Fruit fly (Drosophila melanogaster): ENCODE measurements around the gene Acph-1.

The Acph-1 gene

DNA sequence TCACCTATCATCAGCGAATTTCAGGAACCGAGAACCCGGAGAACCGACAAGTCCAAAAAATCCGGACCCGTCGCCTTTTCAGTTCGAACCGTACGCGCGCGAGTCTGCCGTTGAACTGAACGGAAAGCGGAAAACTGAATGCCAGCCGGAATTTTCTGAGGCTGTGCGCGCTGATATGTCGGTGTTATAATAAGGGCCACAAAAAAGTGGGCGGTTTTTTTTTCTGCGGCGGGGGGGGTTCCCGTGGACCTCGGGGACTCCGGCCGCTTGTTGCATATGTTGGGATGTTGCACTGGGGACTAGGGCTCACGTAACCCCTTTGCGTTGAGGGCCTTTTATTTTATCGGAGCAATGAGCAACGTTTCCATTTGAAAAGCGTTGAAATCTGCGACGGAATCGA, 23.9 kb downstream of the Acph-1 start, which contains the start of gene TkR99D:
Gene TkR99D, minus strand, starts transcription at position 101 of the 400 bp plus-strand sequence.
- no peak for TF ChIP-seq CG17801 (GFP tag; optimal IDR thresholded peaks at IDR 0.05; ENCODE audit: partially characterized antibody)

DNA sequence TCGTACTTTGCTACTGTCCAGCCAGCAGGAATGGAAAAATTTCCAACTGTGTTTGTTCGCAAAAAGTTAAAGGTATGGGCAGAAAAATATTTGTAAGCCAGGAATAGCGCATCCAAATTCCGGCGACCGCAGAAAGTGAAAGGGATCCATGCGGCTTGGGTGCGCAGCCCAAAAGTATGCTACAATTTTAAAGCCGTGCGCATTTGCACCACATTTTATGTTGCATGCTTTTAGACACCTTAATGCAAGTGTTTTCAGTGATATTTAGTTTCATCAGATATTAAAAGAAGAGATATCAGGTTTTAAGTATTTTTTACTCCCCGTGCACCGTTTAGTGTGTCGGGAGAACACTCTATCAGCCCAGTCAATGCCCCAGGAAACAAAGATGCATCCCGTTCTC, 30.1 kb downstream of the Acph-1 start:
- no peak for TF ChIP-seq CG17801 (GFP tag; optimal IDR thresholded peaks at IDR 0.05; ENCODE audit: partially characterized antibody)

DNA sequence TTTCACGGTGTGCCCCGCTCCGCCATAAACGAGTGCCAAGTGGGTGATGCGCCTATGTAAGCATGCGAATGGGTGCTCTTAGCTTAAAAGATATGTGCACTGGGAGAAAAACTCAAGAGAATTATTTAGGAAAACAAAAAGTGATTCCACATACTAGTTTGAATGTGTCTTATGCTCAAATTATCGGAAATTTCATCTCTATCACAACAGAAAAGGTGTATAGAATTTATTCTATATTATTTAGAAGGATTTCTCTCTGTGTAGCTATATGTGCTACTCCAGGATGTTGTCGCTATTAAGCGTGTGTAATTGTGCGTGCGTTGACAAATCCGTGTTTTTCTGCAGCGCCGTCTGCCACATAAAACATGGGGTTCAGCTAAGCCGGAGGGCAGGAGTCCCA, 33.9 kb downstream of the Acph-1 start:
- no peak for TF ChIP-seq CG17801 (GFP tag; optimal IDR thresholded peaks at IDR 0.05; ENCODE audit: partially characterized antibody)

Measured in ovary, adult (tissue).